Worm (Caenorhabditis elegans) whole organism, young adult: Measurements from ENCODE around the gene D1025.10.

Experiments used
- B0019.2 ChIP-seq: fragments of 200-800 bp; sonication (Bioruptor generic); conservative IDR thresholded peaks from 2 replicates; pipeline ENCODE4 v1.3.6; 2022; ENCODE audit warnings: missing genetic modification reagents, missing genetic modification characterization, missing compliant biosample characterization
- B0261.1 ChIP-seq: sonication (generic microtip); optimal IDR thresholded peaks from 2 replicates; lab custom pipeline; 2016; ENCODE audit warnings: mild to moderate bottlenecking, missing genetic modification characterization, moderate library complexity, missing compliant biosample characterization
- F33H1.4 ChIP-seq: fragments of 200-800 bp; sonication (Bioruptor generic); IDR thresholded peaks from 2 replicates; pipeline ENCODE4 v1.3.6; 2022; ENCODE audit warnings: missing genetic modification reagents, missing genetic modification characterization, missing compliant biosample characterization
- F37B4.10 ChIP-seq: fragments of 200-800 bp; sonication (Bioruptor generic); IDR thresholded peaks from 2 replicates; pipeline ENCODE4 v1.3.6; 2022; ENCODE audit warnings: missing genetic modification characterization, missing compliant biosample characterization
- F39B2.1 ChIP-seq: fragments of 200-800 bp; sonication (Bioruptor generic); IDR thresholded peaks from 2 replicates; pipeline ENCODE4 v1.3.6; 2022; ENCODE audit warnings: missing genetic modification reagents, missing genetic modification characterization, missing compliant biosample characterization
- F55B11.4 ChIP-seq: sonication (generic microtip); optimal IDR thresholded peaks from 2 replicates; lab custom pipeline; 2016; ENCODE audit warnings: missing compliant biosample characterization, missing genetic modification characterization, borderline replicate concordance; ENCODE audit not compliant: insufficient read depth
- F57A8.1 ChIP-seq: fragments of 200-800 bp; sonication (Bioruptor generic); optimal IDR thresholded peaks from 2 replicates; lab custom pipeline; 2018; ENCODE audit warnings: mild to moderate bottlenecking, missing genetic modification characterization, moderate library complexity, missing compliant biosample characterization
- K11D2.4 ChIP-seq: fragments of 200-800 bp; sonication (Bioruptor generic); IDR thresholded peaks from 2 replicates; pipeline ENCODE4 v1.3.6; 2022; ENCODE audit warnings: missing genetic modification reagents, missing genetic modification characterization, missing compliant biosample characterization
- Y79H2A.3 ChIP-seq: fragments of 200-800 bp; sonication (Bioruptor generic); conservative IDR thresholded peaks from 2 replicates; pipeline ENCODE4 v1.3.6; 2022; ENCODE audit warnings: missing genetic modification reagents, missing genetic modification characterization, missing compliant biosample characterization
- ama-1 ChIP-seq, 3 experiments: fragments of 150-350 bp in 1 of 3; sonication (generic microtip) in 2 of 3; optimal IDR thresholded peaks; 2 replicates each; lab custom pipeline; 2014 to 2018; ENCODE audit warnings: missing biosample characterization in 2 of 3, missing genetic modification characterization in 2 of 3, missing genetic modification reagents in 2 of 3
- athp-1 ChIP-seq: sonication (generic microtip); optimal IDR thresholded peaks from 2 replicates; lab custom pipeline; 2017; ENCODE audit warnings: mild to moderate bottlenecking, missing genetic modification characterization, missing compliant biosample characterization
- attf-3 ChIP-seq: fragments of 200-800 bp; sonication (Bioruptor generic); conservative IDR thresholded peaks from 2 replicates; pipeline ENCODE4 v1.3.6; 2022; ENCODE audit warnings: missing genetic modification reagents, missing genetic modification characterization, missing compliant biosample characterization
- attf-5 ChIP-seq: fragments of 200-800 bp; sonication (Bioruptor generic); optimal IDR thresholded peaks from 2 replicates; lab custom pipeline; 2018; ENCODE audit warnings: mild to moderate bottlenecking, missing genetic modification characterization, missing compliant biosample characterization
- cebp-2 ChIP-seq: fragments of 200-800 bp; sonication (Bioruptor generic); IDR thresholded peaks from 2 replicates; pipeline ENCODE4 v1.3.6; 2022; ENCODE audit warnings: missing genetic modification characterization, missing compliant biosample characterization
- ceh-27 ChIP-seq: fragments of 200-800 bp; sonication (Bioruptor generic); optimal IDR thresholded peaks from 2 replicates; lab custom pipeline; 2018; ENCODE audit warnings: mild to moderate bottlenecking, missing genetic modification characterization, moderate library complexity, missing compliant biosample characterization
- ceh-40 ChIP-seq: fragments of 200-800 bp; sonication (Bioruptor generic); IDR thresholded peaks from 2 replicates; pipeline ENCODE4 v1.3.6; 2022; ENCODE audit warnings: missing genetic modification characterization, missing compliant biosample characterization
- ceh-58 ChIP-seq: fragments of 200-800 bp; sonication (Bioruptor generic); IDR thresholded peaks from 2 replicates; pipeline ENCODE4 v1.3.6; 2022; ENCODE audit warnings: missing genetic modification characterization, missing compliant biosample characterization
- die-1 ChIP-seq: sonication (generic microtip); optimal IDR thresholded peaks from 2 replicates; lab custom pipeline; 2016; ENCODE audit warnings: missing genotype, mild to moderate bottlenecking, missing genetic modification characterization, missing compliant biosample characterization
- dpff-1 ChIP-seq: sonication (generic microtip); optimal IDR thresholded peaks from 2 replicates; lab custom pipeline; 2017; ENCODE audit warnings: mild to moderate bottlenecking, missing genetic modification characterization, missing compliant biosample characterization
- ekl-4 ChIP-seq: fragments of 200-800 bp; sonication (Bioruptor generic); IDR thresholded peaks from 2 replicates; pipeline ENCODE4 v1.3.6; 2022; ENCODE audit warnings: missing genetic modification reagents, missing genetic modification characterization, missing compliant biosample characterization
- gei-17 ChIP-seq: fragments of 200-800 bp; sonication (Bioruptor generic); optimal IDR thresholded peaks from 2 replicates; lab custom pipeline; 2018; ENCODE audit warnings: mild to moderate bottlenecking, missing genetic modification characterization, missing compliant biosample characterization
- hmg-1.2 ChIP-seq: fragments of 200-800 bp; sonication (Bioruptor generic); IDR thresholded peaks from 2 replicates; pipeline ENCODE4 v1.3.6; 2022; ENCODE audit warnings: missing genetic modification reagents, missing genetic modification characterization, missing compliant biosample characterization
- hrde-1 ChIP-seq: sonication (generic microtip); optimal IDR thresholded peaks from 2 replicates; lab custom pipeline; 2016; ENCODE audit warnings: missing genetic modification characterization, mild to moderate bottlenecking, missing compliant biosample characterization, moderate library complexity, missing genotype, missing genetic modification reagents, borderline replicate concordance
- hsf-1 ChIP-seq: fragments of 200-800 bp; sonication (Bioruptor generic); IDR thresholded peaks from 2 replicates; pipeline ENCODE4 v1.3.6; 2022; ENCODE audit warnings: missing genetic modification reagents, missing genetic modification characterization, missing compliant biosample characterization
- let-526 ChIP-seq: fragments of 200-800 bp; sonication (Bioruptor generic); IDR thresholded peaks from 2 replicates; pipeline ENCODE4 v1.3.6; 2022; ENCODE audit warnings: missing genetic modification reagents, missing genetic modification characterization, missing compliant biosample characterization
- let-607 ChIP-seq, 2 experiments: fragments of 200-800 bp in 1 of 2; sonication (Bioruptor generic) in 1 of 2; sonication (generic microtip) in 1 of 2; optimal IDR thresholded peaks; 2 replicates each; lab custom pipeline; 2016 to 2018; ENCODE audit warnings: mild to moderate bottlenecking in 2 of 2, missing compliant biosample characterization in 2 of 2, missing genetic modification characterization in 2 of 2, moderate library complexity in 2 of 2, missing genotype in 1 of 2
- lin-26 ChIP-seq: fragments of 200-800 bp; sonication (Bioruptor generic); IDR thresholded peaks from 2 replicates; pipeline ENCODE4 v1.3.6; 2022; ENCODE audit warnings: missing genetic modification reagents, missing genetic modification characterization, missing compliant biosample characterization
- lsl-1 ChIP-seq: fragments of 200-800 bp; sonication (Bioruptor generic); optimal IDR thresholded peaks from 2 replicates; lab custom pipeline; 2018; ENCODE audit warnings: mild to moderate bottlenecking, missing genetic modification characterization, moderate library complexity, missing compliant biosample characterization
- lsy-27 ChIP-seq: sonication (generic microtip); optimal IDR thresholded peaks from 2 replicates; lab custom pipeline; 2017; ENCODE audit warnings: missing genetic modification characterization, mild to moderate bottlenecking, missing compliant biosample characterization, antibody characterized with exemption, missing genotype, borderline replicate concordance; ENCODE audit not compliant: insufficient read depth
- madf-3 ChIP-seq: fragments of 200-800 bp; sonication (Bioruptor generic); IDR thresholded peaks from 2 replicates; pipeline ENCODE4 v1.3.6; 2022; ENCODE audit warnings: missing genetic modification reagents, missing genetic modification characterization, missing compliant biosample characterization
- mcd-1 ChIP-seq: fragments of 200-800 bp; sonication (Bioruptor generic); IDR thresholded peaks from 2 replicates; pipeline ENCODE4 v1.3.6; 2022; ENCODE audit warnings: missing genetic modification reagents, missing genetic modification characterization, missing compliant biosample characterization
- mel-28 ChIP-seq: sonication (generic microtip); optimal IDR thresholded peaks from 2 replicates; lab custom pipeline; 2016; ENCODE audit warnings: borderline replicate concordance, mild to moderate bottlenecking, missing genetic modification characterization, missing compliant biosample characterization
- mes-4 ChIP-seq: sonication (generic microtip); optimal IDR thresholded peaks from 2 replicates; lab custom pipeline; 2016; ENCODE audit warnings: missing genotype, missing genetic modification characterization, missing compliant biosample characterization
- nfyb-1 ChIP-seq: fragments of 200-800 bp; sonication (Bioruptor generic); IDR thresholded peaks from 2 replicates; pipeline ENCODE4 v1.3.6; 2022; ENCODE audit warnings: missing genetic modification reagents, missing genetic modification characterization, missing compliant biosample characterization
- pbrm-1 ChIP-seq: fragments of 200-800 bp; sonication (Bioruptor generic); IDR thresholded peaks from 2 replicates; pipeline ENCODE4 v1.3.6; 2022; ENCODE audit warnings: missing genetic modification reagents, missing genetic modification characterization, missing compliant biosample characterization
- pha-4 ChIP-seq: fragments of 150-350 bp; sonication (generic microtip); optimal IDR thresholded peaks from 2 replicates; lab custom pipeline; 2014; ENCODE audit warnings: missing biosample characterization, missing genetic modification reagents, missing genetic modification characterization
- rcor-1 ChIP-seq: fragments of 200-800 bp; sonication (Bioruptor generic); IDR thresholded peaks from 2 replicates; pipeline ENCODE4 v1.3.6; 2022; ENCODE audit warnings: missing genetic modification reagents, missing genetic modification characterization, missing compliant biosample characterization
- rpc-1 ChIP-seq, 2 experiments: fragments of 150-350 bp in 1 of 2; sonication (generic microtip) in 1 of 2; optimal IDR thresholded peaks; 2 replicates each; lab custom pipeline; 2014 to 2018; ENCODE audit warnings: missing biosample characterization in 1 of 2, missing genetic modification characterization in 1 of 2, missing genetic modification reagents in 1 of 2, missing genotype in 1 of 2
- snpc-4 ChIP-seq, 5 experiments: fragments of 150-350 bp in 1 of 5; sonication (generic microtip) in 4 of 5; optimal IDR thresholded peaks; 2 replicates each; lab custom pipeline; 2014 to 2018; ENCODE audit warnings: missing genetic modification characterization in 5 of 5, missing biosample characterization in 3 of 5, antibody characterized with exemption in 2 of 5, mild to moderate bottlenecking in 2 of 5, missing compliant biosample characterization in 2 of 5, missing genotype in 2 of 5, moderate library complexity in 2 of 5, missing genetic modification reagents in 1 of 5
- sptf-2 ChIP-seq: fragments of 200-800 bp; sonication (Bioruptor generic); optimal IDR thresholded peaks from 2 replicates; lab custom pipeline; 2018; ENCODE audit warnings: mild to moderate bottlenecking, missing genetic modification characterization, missing compliant biosample characterization
- tlf-1 ChIP-seq: fragments of 200-800 bp; sonication (Bioruptor generic); optimal IDR thresholded peaks from 2 replicates; lab custom pipeline; 2018; ENCODE audit warnings: mild to moderate bottlenecking, missing genetic modification characterization, missing compliant biosample characterization
- xnd-1 ChIP-seq: sonication (generic microtip); optimal IDR thresholded peaks from 2 replicates; lab custom pipeline; 2016; ENCODE audit warnings: missing genotype, missing genetic modification reagents, missing genetic modification characterization, missing compliant biosample characterization
- zim-3 ChIP-seq: sonication (generic microtip); optimal IDR thresholded peaks from 2 replicates; lab custom pipeline; 2017; ENCODE audit warnings: mild to moderate bottlenecking, missing genetic modification characterization, moderate library complexity, missing compliant biosample characterization
- ztf-22 ChIP-seq: fragments of 200-800 bp; sonication (Bioruptor generic); optimal IDR thresholded peaks from 2 replicates; lab custom pipeline; 2018; ENCODE audit warnings: mild to moderate bottlenecking, missing genetic modification characterization, moderate library complexity, missing compliant biosample characterization
- ztf-25 ChIP-seq: fragments of 200-800 bp; sonication (Bioruptor generic); IDR thresholded peaks from 2 replicates; pipeline ENCODE4 v1.3.6; 2022; ENCODE audit warnings: missing genetic modification reagents, missing genetic modification characterization, missing compliant biosample characterization
- ztf-26 ChIP-seq: sonication (generic microtip); optimal IDR thresholded peaks from 2 replicates; lab custom pipeline; 2017; ENCODE audit warnings: missing genetic modification characterization, missing compliant biosample characterization
- ztf-28 ChIP-seq: fragments of 200-800 bp; sonication (Bioruptor generic); IDR thresholded peaks from 2 replicates; pipeline ENCODE4 v1.3.6; 2022; ENCODE audit warnings: missing genetic modification reagents, missing genetic modification characterization, missing compliant biosample characterization

The D1025.10 gene

DNA sequence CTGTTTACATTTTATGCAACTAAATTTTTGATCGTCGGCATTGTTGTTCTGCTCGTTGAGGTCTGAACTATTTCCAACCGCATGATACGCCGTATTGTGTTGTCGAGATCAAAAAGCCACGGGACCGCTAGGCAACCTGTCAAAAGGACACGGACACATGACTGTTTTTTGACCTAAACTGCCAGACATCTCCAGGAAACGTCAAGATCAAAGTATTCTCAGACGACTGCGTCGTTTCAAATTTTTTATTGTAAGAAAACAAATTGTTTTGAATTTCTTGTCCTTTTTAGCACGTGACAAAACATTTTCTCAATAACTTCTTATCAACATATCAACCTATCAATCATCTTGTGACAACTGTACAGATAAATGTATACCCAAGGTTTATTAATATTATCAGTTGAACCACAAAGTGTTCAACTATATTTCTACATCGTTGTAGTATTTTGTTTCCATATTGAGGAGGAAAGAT lies 14.5 kb upstream of the D1025.10 start (continued):
- TF ChIP-seq ztf-22 (GFP tag; lab: Kevin White, UChicago): peak; percentile 91
- TF ChIP-seq ekl-4 (GFP tag; lab: Robert Waterston, UW): no peak
- TF ChIP-seq mel-28: no peak
- no peak for TF ChIP-seq F39B2.1 (GFP tag; lab: Robert Waterston, UW)
- TF ChIP-seq mes-4: no peak
- TF ChIP-seq ama-1 (optimal IDR thresholded peaks at IDR 0.05; lab: Kevin White, UChicago): no peak
- TF ChIP-seq ama-1 (GFP tag; optimal IDR thresholded peaks at IDR 0.05; lab: Kevin White, UChicago): no peak
- TF ChIP-seq tlf-1 (GFP tag; lab: Kevin White, UChicago): peak; percentile 77
- TF ChIP-seq cebp-2 (GFP tag; lab: Robert Waterston, UW): no peak
- TF ChIP-seq ceh-58: no peak
- TF ChIP-seq attf-3: no peak
- TF ChIP-seq hrde-1 (tag; lab: Kevin White, UChicago): no peak
- no peak for TF ChIP-seq B0019.2 (GFP tag; lab: Robert Waterston, UW)
- TF ChIP-seq nfyb-1 (GFP tag; lab: Robert Waterston, UW): 0 out of 2 replicates have a peak, but pooled peaks have one; percentile 28
- TF ChIP-seq rcor-1: no peak
- TF ChIP-seq snpc-4 (GFP tag; optimal IDR thresholded peaks at IDR 0.05; lab: Kevin White, UChicago): no peak
- peak in 2 of 4 experiments; percentile 1 to 40 for TF ChIP-seq snpc-4 (tag; optimal IDR thresholded peaks at IDR 0.05; lab: Kevin White, UChicago)
- no peak for TF ChIP-seq madf-3
- no peak for TF ChIP-seq mcd-1
- peak; percentile 17 for TF ChIP-seq dpff-1 (tag; lab: Kevin White, UChicago)
- peak; percentile 77; the same call in 1 of the 2 replicates for TF ChIP-seq lin-26 (GFP tag; lab: Robert Waterston, UW)
- TF ChIP-seq ztf-25 (GFP tag; lab: Robert Waterston, UW): no peak
- TF ChIP-seq ztf-26 (tag; lab: Kevin White, UChicago): peak; percentile 88
- no peak for TF ChIP-seq F37B4.10 (GFP tag; lab: Robert Waterston, UW)
- TF ChIP-seq xnd-1: no peak
- TF ChIP-seq pbrm-1 (GFP tag; lab: Robert Waterston, UW): no peak
- TF ChIP-seq F33H1.4 (GFP tag; lab: Robert Waterston, UW): no peak
- no peak for TF ChIP-seq lsy-27
- no peak for TF ChIP-seq F57A8.1 (GFP tag; lab: Kevin White, UChicago)
- TF ChIP-seq B0261.1 (tag; lab: Kevin White, UChicago): no peak
- TF ChIP-seq let-607 (tag; optimal IDR thresholded peaks at IDR 0.05; lab: Kevin White, UChicago): peak in 1 of 2 experiments; percentile 46
- TF ChIP-seq F55B11.4 (tag; lab: Kevin White, UChicago): no peak
- no peak for TF ChIP-seq hsf-1 (GFP tag; lab: Robert Waterston, UW)
- no peak for TF ChIP-seq lsl-1
- TF ChIP-seq attf-5 (GFP tag; lab: Kevin White, UChicago): peak; percentile 75
- TF ChIP-seq zim-3: peak; percentile 3
- TF ChIP-seq gei-17 (GFP tag; lab: Kevin White, UChicago): no peak
- no peak for TF ChIP-seq athp-1 (tag; lab: Kevin White, UChicago)
- no peak for TF ChIP-seq rpc-1 (optimal IDR thresholded peaks at IDR 0.05; lab: Kevin White, UChicago)
- TF ChIP-seq rpc-1 (tag; optimal IDR thresholded peaks at IDR 0.05; lab: Kevin White, UChicago): no peak
- no peak for TF ChIP-seq Y79H2A.3 (GFP tag; lab: Robert Waterston, UW)
- no peak for TF ChIP-seq ceh-40
- peak; percentile 33 for TF ChIP-seq pha-4 (tag; lab: Kevin White, UChicago)
- no peak for TF ChIP-seq ceh-27 (GFP tag; lab: Kevin White, UChicago)
- TF ChIP-seq ztf-28: no peak
- TF ChIP-seq let-526 (GFP tag; lab: Robert Waterston, UW): peak; percentile 74; the same call in 1 of the 2 replicates
- TF ChIP-seq hmg-1.2 (GFP tag; lab: Robert Waterston, UW): no peak
- no peak for TF ChIP-seq die-1
- TF ChIP-seq K11D2.4 (GFP tag; lab: Robert Waterston, UW): peak; percentile 83
- TF ChIP-seq sptf-2 (GFP tag; lab: Kevin White, UChicago): no peak
